Fruit fly (Drosophila melanogaster) whole organism, embryonic: ENCODE data around the gene Abca3.

Experiments used
- Atf6 ChIP-seq: fragments of 200-800 bp; sonication (Bioruptor generic); IDR thresholded peaks from 2 replicates; pipeline ENCODE4 v1.3.6; 2022; ENCODE audit warnings: missing biosample characterization, missing genetic modification characterization
- B-H1 ChIP-seq: fragments of 200-800 bp; sonication (Bioruptor generic); IDR thresholded peaks from 3 replicates; pipeline ENCODE4 v1.3.6; 2022; ENCODE audit warnings: missing biosample characterization, missing genetic modification characterization
- CG1024 ChIP-seq: fragments of 200-800 bp; sonication (Bioruptor generic); IDR thresholded peaks from 2 replicates; pipeline ENCODE4 v1.3.6; 2022; ENCODE audit warnings: missing biosample characterization, missing genetic modification characterization
- CG13287 ChIP-seq: fragments of 200-800 bp; sonication (Bioruptor generic); IDR thresholded peaks from 2 replicates; pipeline ENCODE4 v1.3.6; 2022; ENCODE audit warnings: missing biosample characterization, missing genetic modification characterization; ENCODE audit not compliant: partially characterized antibody
- CG14860 ChIP-seq: fragments of 200-800 bp; sonication (Bioruptor generic); IDR thresholded peaks from 3 replicates; pipeline ENCODE4 v1.3.6; 2022; ENCODE audit warnings: missing biosample characterization, missing genetic modification characterization; ENCODE audit not compliant: partially characterized antibody
- CG15479 ChIP-seq: fragments of 200-800 bp; sonication (Bioruptor generic); optimal IDR thresholded peaks from 3 replicates; lab custom pipeline; 2019; ENCODE audit warnings: missing biosample characterization, mild to moderate bottlenecking, missing genetic modification characterization, moderate library complexity
- CG15696 ChIP-seq: fragments of 200-800 bp; sonication (Bioruptor generic); optimal IDR thresholded peaks from 2 replicates; lab custom pipeline; 2019; ENCODE audit warnings: missing biosample characterization, mild to moderate bottlenecking, missing genetic modification characterization, moderate library complexity
- CG1603 ChIP-seq: fragments of 200-800 bp; sonication (Bioruptor generic); optimal IDR thresholded peaks from 2 replicates; lab custom pipeline; 2019; ENCODE audit warnings: missing biosample characterization, mild to moderate bottlenecking, missing genetic modification characterization, moderate library complexity
- CG1647 ChIP-seq: fragments of 200-800 bp; sonication (Bioruptor generic); optimal IDR thresholded peaks from 3 replicates; lab custom pipeline; 2016; ENCODE audit warnings: missing biosample characterization, missing genetic modification characterization
- CG16813 ChIP-seq: fragments of 200-800 bp; sonication (Bioruptor generic); IDR thresholded peaks from 3 replicates; pipeline ENCODE4 v1.3.6; 2022; ENCODE audit warnings: missing biosample characterization, missing genetic modification characterization; ENCODE audit not compliant: partially characterized antibody
- CG2116 ChIP-seq: fragments of 200-800 bp; sonication (Bioruptor generic); optimal IDR thresholded peaks from 3 replicates; lab custom pipeline; 2018; ENCODE audit warnings: missing biosample characterization, mild to moderate bottlenecking, missing genetic modification characterization
- CG2678 ChIP-seq: fragments of 200-800 bp; sonication (Bioruptor generic); optimal IDR thresholded peaks from 3 replicates; lab custom pipeline; 2019; ENCODE audit warnings: missing biosample characterization, mild to moderate bottlenecking, missing genetic modification characterization, moderate library complexity
- CG2712 ChIP-seq: fragments of 200-800 bp; optimal IDR thresholded peaks from 3 replicates; lab custom pipeline; 2019; ENCODE audit warnings: missing biosample characterization, mild to moderate bottlenecking, missing genetic modification characterization, moderate library complexity
- CG42726 ChIP-seq: fragments of 200-800 bp; sonication (Bioruptor generic); IDR thresholded peaks from 2 replicates; pipeline ENCODE4 v1.3.6; 2022; ENCODE audit warnings: missing biosample characterization, missing genetic modification characterization; ENCODE audit not compliant: partially characterized antibody
- CG6175 ChIP-seq: fragments of 200-800 bp; sonication (Bioruptor generic); IDR thresholded peaks from 3 replicates; pipeline ENCODE4 v1.3.6; 2022; ENCODE audit warnings: missing biosample characterization, missing genetic modification characterization
- CG6254 ChIP-seq: fragments of 200-800 bp; sonication (Bioruptor generic); optimal IDR thresholded peaks from 3 replicates; lab custom pipeline; 2017; ENCODE audit warnings: mild to moderate bottlenecking, missing biosample characterization, missing genetic modification reagents, missing genetic modification characterization
- CG6791 ChIP-seq: fragments of 200-800 bp; sonication (Bioruptor generic); IDR thresholded peaks from 3 replicates; pipeline ENCODE4 v1.3.6; 2022; ENCODE audit warnings: missing biosample characterization, missing genetic modification characterization; ENCODE audit not compliant: partially characterized antibody
- CG6813 ChIP-seq: fragments of 200-800 bp; sonication (Bioruptor generic); optimal IDR thresholded peaks from 2 replicates; lab custom pipeline; 2017; ENCODE audit warnings: missing biosample characterization, missing genetic modification characterization, mild to moderate bottlenecking, moderate library complexity, missing genetic modification reagents
- CG8281 ChIP-seq: fragments of 200-800 bp; sonication (Bioruptor generic); optimal IDR thresholded peaks from 2 replicates; lab custom pipeline; 2018; ENCODE audit warnings: missing biosample characterization, mild to moderate bottlenecking, missing genetic modification characterization, moderate library complexity
- CG8359 ChIP-seq: fragments of 200-800 bp; sonication (Bioruptor generic); optimal IDR thresholded peaks from 2 replicates; lab custom pipeline; 2017; ENCODE audit warnings: missing biosample characterization, mild to moderate bottlenecking, missing genetic modification characterization, borderline replicate concordance
- CG8765 ChIP-seq: fragments of 200-800 bp; sonication (Bioruptor generic); IDR thresholded peaks from 2 replicates; pipeline ENCODE4 v1.3.6; 2022; ENCODE audit warnings: missing biosample characterization, missing genetic modification characterization
- CG8924 ChIP-seq: fragments of 200-800 bp; optimal IDR thresholded peaks from 3 replicates; lab custom pipeline; 2019; ENCODE audit warnings: missing biosample characterization, mild to moderate bottlenecking, missing genetic modification characterization, moderate library complexity
- CTCF ChIP-seq: fragments of 200-800 bp; sonication (Bioruptor generic); optimal IDR thresholded peaks from 2 replicates; lab custom pipeline; 2017; ENCODE audit warnings: missing biosample characterization, mild to moderate bottlenecking, missing genetic modification characterization, moderate library complexity
- D19B ChIP-seq: fragments of 200-800 bp; sonication (Bioruptor generic); optimal IDR thresholded peaks from 2 replicates; lab custom pipeline; 2017; ENCODE audit warnings: missing biosample characterization, mild to moderate bottlenecking, missing genetic modification characterization
- Dad ChIP-seq: fragments of 200-800 bp; sonication (Bioruptor generic); optimal IDR thresholded peaks from 3 replicates; lab custom pipeline; 2016; ENCODE audit warnings: missing biosample characterization, missing genetic modification characterization
- Dip2 ChIP-seq: fragments of 200-800 bp; sonication (Bioruptor generic); IDR thresholded peaks from 2 replicates; pipeline ENCODE4 v1.3.6; 2022; ENCODE audit warnings: missing biosample characterization, missing genetic modification characterization
- Gsc ChIP-seq: fragments of 200-800 bp; sonication (Bioruptor generic); IDR thresholded peaks from 2 replicates; pipeline ENCODE4 v1.3.6; 2022; ENCODE audit warnings: missing biosample characterization, missing genetic modification characterization
- Hey ChIP-seq: fragments of 200-800 bp; sonication (Bioruptor generic); optimal IDR thresholded peaks from 3 replicates; lab custom pipeline; 2018; ENCODE audit warnings: missing biosample characterization, mild to moderate bottlenecking, missing genetic modification characterization
- HmgD ChIP-seq: fragments of 200-800 bp; sonication (Bioruptor generic); optimal IDR thresholded peaks from 3 replicates; lab custom pipeline; 2016; ENCODE audit warnings: missing biosample characterization, missing genetic modification characterization
- MBD-R2 ChIP-seq: fragments of 200-800 bp; sonication (Bioruptor generic); IDR thresholded peaks from 2 replicates; pipeline ENCODE4 v1.3.6; 2022; ENCODE audit warnings: missing biosample characterization, missing genetic modification characterization
- NC2β ChIP-seq: fragments of 200-800 bp; sonication (Bioruptor generic); optimal IDR thresholded peaks from 2 replicates; lab custom pipeline; 2016; ENCODE audit warnings: missing biosample characterization, missing genetic modification characterization
- Sin3A ChIP-seq: fragments of >200 bp; optimal IDR thresholded peaks from 2 replicates; lab custom pipeline; 2018
- YL-1 ChIP-seq: fragments of 200-800 bp; sonication (Bioruptor generic); optimal IDR thresholded peaks from 3 replicates; lab custom pipeline; 2017; ENCODE audit warnings: missing biosample characterization, mild to moderate bottlenecking, missing genetic modification characterization
- ac ChIP-seq: fragments of 200-800 bp; sonication (Bioruptor generic); optimal IDR thresholded peaks from 3 replicates; lab custom pipeline; 2017; ENCODE audit warnings: missing biosample characterization, mild to moderate bottlenecking, missing genetic modification characterization
- bbx ChIP-seq: fragments of 200-800 bp; sonication (Bioruptor generic); IDR thresholded peaks from 2 replicates; pipeline ENCODE4 v1.3.6; 2022; ENCODE audit warnings: missing biosample characterization, missing genetic modification characterization; ENCODE audit not compliant: partially characterized antibody
- cas ChIP-seq: fragments of 200-800 bp; sonication (Bioruptor generic); IDR thresholded peaks from 2 replicates; pipeline ENCODE4 v1.3.6; 2022; ENCODE audit warnings: missing biosample characterization, missing genetic modification characterization
- fru ChIP-seq: fragments of >200 bp; optimal IDR thresholded peaks from 2 replicates; lab custom pipeline; 2017
- grau ChIP-seq: fragments of 200-800 bp; optimal IDR thresholded peaks from 3 replicates; lab custom pipeline; 2019; ENCODE audit warnings: missing biosample characterization, mild to moderate bottlenecking, missing genetic modification characterization, moderate library complexity
- gro ChIP-seq: fragments of 200-800 bp; sonication (Bioruptor generic); optimal IDR thresholded peaks from 2 replicates; lab custom pipeline; 2016; ENCODE audit warnings: missing biosample characterization, missing genetic modification characterization
- insv ChIP-seq, 2 experiments: fragments of 200-800 bp; sonication (Bioruptor generic); optimal IDR thresholded peaks; 3 replicates each; lab custom pipeline; 2016 to 2018; ENCODE audit warnings: missing biosample characterization in 2 of 2, missing genetic modification characterization in 2 of 2
- kay ChIP-seq: fragments of 200-800 bp; sonication (Bioruptor generic); optimal IDR thresholded peaks from 2 replicates; lab custom pipeline; 2016; ENCODE audit warnings: missing biosample characterization, missing genetic modification characterization
- lilli ChIP-seq: fragments of 200-800 bp; sonication (Bioruptor generic); optimal IDR thresholded peaks from 3 replicates; lab custom pipeline; 2016; ENCODE audit warnings: missing biosample characterization, missing genetic modification characterization
- luna ChIP-seq: fragments of 200-800 bp; sonication (Bioruptor generic); optimal IDR thresholded peaks from 2 replicates; lab custom pipeline; 2016; ENCODE audit warnings: missing biosample characterization, missing genetic modification characterization
- peb ChIP-seq: fragments of 200-800 bp; sonication (Bioruptor generic); IDR thresholded peaks from 2 replicates; pipeline ENCODE4 v1.3.6; 2022; ENCODE audit warnings: missing biosample characterization, missing genetic modification characterization
- pho ChIP-seq: fragments of 200-800 bp; sonication (Bioruptor generic); optimal IDR thresholded peaks from 2 replicates; lab custom pipeline; 2016; ENCODE audit warnings: missing biosample characterization, missing genetic modification characterization
- phol ChIP-seq: fragments of 200-800 bp; sonication (Bioruptor generic); optimal IDR thresholded peaks from 3 replicates; lab custom pipeline; 2018; ENCODE audit warnings: missing biosample characterization, mild to moderate bottlenecking, missing genetic modification characterization, moderate library complexity
- pzg ChIP-seq: fragments of 200-800 bp; sonication (Bioruptor generic); optimal IDR thresholded peaks from 3 replicates; lab custom pipeline; 2018; ENCODE audit warnings: missing biosample characterization, mild to moderate bottlenecking, missing genetic modification characterization, moderate library complexity
- sob ChIP-seq: fragments of 200-800 bp; sonication (Bioruptor generic); IDR thresholded peaks from 2 replicates; pipeline ENCODE4 v1.3.6; 2022; ENCODE audit warnings: missing biosample characterization, missing genetic modification characterization
- stc ChIP-seq: fragments of 200-800 bp; sonication (Bioruptor generic); IDR thresholded peaks from 2 replicates; pipeline ENCODE4 v1.3.6; 2022; ENCODE audit warnings: missing biosample characterization, missing genetic modification characterization
- tgo ChIP-seq: fragments of 200-800 bp; sonication (Bioruptor generic); IDR thresholded peaks from 3 replicates; pipeline ENCODE4 v1.3.6; 2022; ENCODE audit warnings: missing biosample characterization, missing genetic modification characterization
- vvl ChIP-seq: fragments of 200-800 bp; sonication (Bioruptor generic); IDR thresholded peaks from 2 replicates; pipeline ENCODE4 v1.3.6; 2022; ENCODE audit warnings: missing biosample characterization, missing genetic modification characterization
- zen2 ChIP-seq: fragments of 200-800 bp; sonication (Bioruptor generic); IDR thresholded peaks from 3 replicates; pipeline ENCODE4 v1.3.6; 2022; ENCODE audit warnings: missing biosample characterization, missing genetic modification characterization; ENCODE audit not compliant: partially characterized antibody

Abca3 gene

dm6 chrX:21315852-21316251, 9.4 kb upstream of the Abca3 start, which contains the start of gene Rpt6 (continued):
- no peak for TF ChIP-seq CG8359 (GFP tag; lab: Kevin White, UChicago)
- peak; percentile 47 for TF ChIP-seq phol
- TF ChIP-seq Sin3A (lab: Kevin White, UChicago): peak; percentile 7
- no peak for TF ChIP-seq CG8281 (tag; lab: Kevin White, UChicago)
- TF ChIP-seq Dad (GFP tag; lab: Kevin White, UChicago): no peak
- no peak for TF ChIP-seq NC2β (GFP tag; lab: Kevin White, UChicago)
- peak; percentile 26 for TF ChIP-seq CG2712 (tag; lab: Kevin White, UChicago)
- TF ChIP-seq CG13287 (GFP tag; lab: Robert Waterston, UW): peak; percentile 80
- TF ChIP-seq Dip2 (GFP tag; lab: Robert Waterston, UW): no peak
- TF ChIP-seq YL-1: peak; percentile 26
- TF ChIP-seq gro: peak; percentile 21
- no peak for TF ChIP-seq CG6813
- TF ChIP-seq sob: no peak
- no peak for TF ChIP-seq insv (GFP tag; optimal IDR thresholded peaks at IDR 0.05; lab: Kevin White, UChicago)
- TF ChIP-seq CG1024 (GFP tag; lab: Robert Waterston, UW): no peak
- TF ChIP-seq fru (lab: Kevin White, UChicago): no peak
- TF ChIP-seq CG15696 (tag; lab: Kevin White, UChicago): no peak
- TF ChIP-seq HmgD (GFP tag; lab: Kevin White, UChicago): peak; percentile 25
- peak; percentile 65 for TF ChIP-seq MBD-R2 (GFP tag; lab: Robert Waterston, UW)
- peak; percentile 44; the same call in 1 of the 2 replicates for TF ChIP-seq CG42726 (GFP tag; lab: Robert Waterston, UW)
- TF ChIP-seq peb: no peak
- TF ChIP-seq luna (GFP tag; lab: Kevin White, UChicago): no peak
- peak; percentile 46 for TF ChIP-seq CTCF
- TF ChIP-seq CG8924 (tag; lab: Kevin White, UChicago): peak; percentile 4
- TF ChIP-seq Hey (tag; lab: Kevin White, UChicago): no peak
- no peak for TF ChIP-seq vvl
- no peak for TF ChIP-seq CG15479 (GFP tag; lab: Kevin White, UChicago)
- no peak for TF ChIP-seq Gsc (GFP tag; lab: Robert Waterston, UW)
- TF ChIP-seq CG1603 (tag; lab: Kevin White, UChicago): peak; percentile 64
- no peak for TF ChIP-seq CG1647 (GFP tag; lab: Kevin White, UChicago)
- no peak for TF ChIP-seq cas
- TF ChIP-seq CG6254 (GFP tag; lab: Kevin White, UChicago): no peak
- TF ChIP-seq ac (GFP tag; lab: Kevin White, UChicago): no peak
- peak; percentile 66; the same call in 1 of the 3 replicates for TF ChIP-seq zen2 (GFP tag; lab: Robert Waterston, UW)
- TF ChIP-seq tgo (GFP tag; lab: Robert Waterston, UW): no peak
- TF ChIP-seq lilli (GFP tag; lab: Kevin White, UChicago): peak; percentile 11
- TF ChIP-seq B-H1 (GFP tag; lab: Robert Waterston, UW): no peak
- TF ChIP-seq kay (GFP tag; lab: Kevin White, UChicago): peak; percentile 12
- peak; percentile 86 for TF ChIP-seq CG6791 (GFP tag; lab: Robert Waterston, UW)
- TF ChIP-seq CG2678 (tag; lab: Kevin White, UChicago): no peak
- no peak for TF ChIP-seq D19B
- TF ChIP-seq pho (GFP tag; lab: Kevin White, UChicago): peak; percentile 10
- no peak for TF ChIP-seq stc (GFP tag; lab: Robert Waterston, UW)
- TF ChIP-seq Atf6 (GFP tag; lab: Robert Waterston, UW): no peak
- peak; percentile 77 for TF ChIP-seq bbx (GFP tag; lab: Robert Waterston, UW)
- TF ChIP-seq CG14860 (GFP tag; lab: Robert Waterston, UW): peak; percentile 60; the same call in 2 of the 3 replicates
- TF ChIP-seq CG6175: no peak
- peak; percentile 80 for TF ChIP-seq pzg
- TF ChIP-seq CG8765 (GFP tag; lab: Robert Waterston, UW): no peak
- TF ChIP-seq CG16813 (GFP tag; lab: Robert Waterston, UW): peak; percentile 69
- no peak for TF ChIP-seq grau (tag; lab: Kevin White, UChicago)
- TF ChIP-seq CG2116: peak; percentile 63
